Fruit fly (Drosophila melanogaster): ENCODE measurements around the gene CG12289.

CG12289 gene

DNA sequence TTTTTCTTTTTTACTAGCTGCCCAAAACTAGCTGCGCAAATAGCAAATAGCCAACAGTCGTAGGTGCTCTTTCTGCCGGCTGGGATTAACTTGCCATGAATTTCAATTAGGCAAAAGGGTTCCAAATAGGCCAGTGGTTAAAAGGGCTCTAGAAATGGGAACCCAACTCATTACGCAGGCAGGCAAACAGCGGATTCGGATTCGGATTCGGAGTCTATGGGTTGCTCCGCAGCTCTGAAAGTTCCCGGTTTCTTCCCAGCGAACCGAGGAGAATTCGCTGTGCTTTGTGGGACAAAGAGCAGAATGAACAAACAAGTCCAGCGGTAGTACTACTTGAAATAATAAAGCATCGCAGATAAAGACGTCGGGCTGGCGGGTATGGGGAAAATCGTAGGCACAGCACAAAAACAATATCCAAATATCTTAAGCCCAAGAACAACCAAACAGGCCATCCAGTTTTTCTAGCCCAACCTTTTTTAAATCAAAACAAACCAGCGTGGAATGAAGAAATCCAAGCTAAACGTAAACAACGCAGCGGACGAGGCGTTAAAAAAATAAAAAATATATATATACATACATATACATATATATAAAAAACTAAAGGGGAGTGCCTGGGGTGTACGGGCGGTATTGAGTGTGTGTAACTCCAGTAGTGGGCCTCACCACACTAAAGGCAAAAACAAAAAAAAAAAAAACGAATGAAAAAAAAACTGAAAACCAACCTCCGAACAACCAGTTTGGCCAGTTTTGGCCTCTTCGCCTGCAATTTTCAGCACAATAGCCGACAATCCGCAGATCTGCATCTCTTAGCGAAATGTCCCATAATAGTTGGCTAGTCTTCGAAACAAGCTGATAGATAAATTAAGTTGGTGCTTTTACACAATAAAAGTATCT, 16.1 kb downstream of the CG12289 start (continued):
- TF ChIP-seq CG6792 (GFP tag; optimal IDR thresholded peaks at IDR 0.05) (no peak), Eip75B (GFP tag; optimal IDR thresholded peaks at IDR 0.05) (no peak), CG31627 (GFP tag; optimal IDR thresholded peaks at IDR 0.05) (no peak), vri (GFP tag; optimal IDR thresholded peaks at IDR 0.05) (no peak), fd59A (GFP tag; optimal IDR thresholded peaks at IDR 0.05) (no peak), CG10631 (GFP tag; optimal IDR thresholded peaks at IDR 0.05) (no peak), CG34406 (GFP tag; optimal IDR thresholded peaks at IDR 0.05) (no peak), CG8119 (GFP tag; IDR thresholded peaks at IDR 0.05) (peak; percentile 78; the same call in 2 of the 3 replicates), fd85E (GFP tag; optimal IDR thresholded peaks at IDR 0.05) (no peak), Eip93F (GFP tag; optimal IDR thresholded peaks at IDR 0.05) (no peak), fkh (GFP tag; optimal IDR thresholded peaks at IDR 0.05) (peak; percentile 35), esn (GFP tag; optimal IDR thresholded peaks at IDR 0.05) (no peak), cyc (GFP tag; optimal IDR thresholded peaks at IDR 0.05) (no peak), CG9139 (GFP tag; optimal IDR thresholded peaks at IDR 0.05) (peak; percentile 77), CG8319 (GFP tag; optimal IDR thresholded peaks at IDR 0.05) (no peak), OdsH (GFP tag; optimal IDR thresholded peaks at IDR 0.05) (no peak), Hr4 (GFP tag; optimal IDR thresholded peaks at IDR 0.05) (no peak), Lpt (GFP tag; optimal IDR thresholded peaks at IDR 0.05) (peak; percentile 51)

- TF ChIP-seq Sox102F (GFP tag; optimal IDR thresholded peaks at IDR 0.05): no peak
- no peak for TF ChIP-seq CG8119 (GFP tag; IDR thresholded peaks at IDR 0.05)
- TF ChIP-seq CG4318 (GFP tag; optimal IDR thresholded peaks at IDR 0.05): no peak
- no peak for TF ChIP-seq fd59A (GFP tag; optimal IDR thresholded peaks at IDR 0.05)
- no peak for TF ChIP-seq OdsH (GFP tag; optimal IDR thresholded peaks at IDR 0.05)
- no peak for TF ChIP-seq Eip75B (GFP tag; optimal IDR thresholded peaks at IDR 0.05)
- TF ChIP-seq Blimp-1 (GFP tag; optimal IDR thresholded peaks at IDR 0.05): no peak
- no peak for TF ChIP-seq Ets96B (tag; optimal IDR thresholded peaks at IDR 0.05)
- TF ChIP-seq net (GFP tag; optimal IDR thresholded peaks at IDR 0.05): no peak
- TF ChIP-seq vri (GFP tag; optimal IDR thresholded peaks at IDR 0.05): no peak
- no peak for TF ChIP-seq svp (GFP tag)
- TF ChIP-seq pdm3 (GFP tag; optimal IDR thresholded peaks at IDR 0.05): no peak
- no peak for TF ChIP-seq CG15336 (GFP tag; IDR thresholded peaks at IDR 0.05)
- no peak for TF ChIP-seq CG34406 (GFP tag; optimal IDR thresholded peaks at IDR 0.05)
- no peak for TF ChIP-seq lz (GFP tag; optimal IDR thresholded peaks at IDR 0.05)
These were observed 17.5 kb downstream of the CG12289 start for dm6 chr3L:11440769-11441168.

- TF ChIP-seq lz (GFP tag; optimal IDR thresholded peaks at IDR 0.05) (no peak), dsx (GFP tag; optimal IDR thresholded peaks at IDR 0.05; ENCODE audit: poor library complexity, severe bottlenecking) (no peak), CG9139 (GFP tag; optimal IDR thresholded peaks at IDR 0.05) (no peak), CG1621 (tag; optimal IDR thresholded peaks at IDR 0.05) (no peak), CG7368 (GFP tag; optimal IDR thresholded peaks at IDR 0.05) (no peak), CG6808 (GFP tag; optimal IDR thresholded peaks at IDR 0.05) (no peak), svp (GFP tag) (no peak), fd85E (GFP tag; optimal IDR thresholded peaks at IDR 0.05) (no peak), CG32006 (GFP tag; optimal IDR thresholded peaks at IDR 0.05) (no peak), fkh (GFP tag; optimal IDR thresholded peaks at IDR 0.05) (no peak), CG11762 (GFP tag; optimal IDR thresholded peaks at IDR 0.05; ENCODE audit: insufficient read depth) (no peak), achi (GFP tag; optimal IDR thresholded peaks at IDR 0.05) (no peak), CG16779 (tag; optimal IDR thresholded peaks at IDR 0.05) (no peak), Blimp-1 (GFP tag; optimal IDR thresholded peaks at IDR 0.05) (no peak), salr (GFP tag; optimal IDR thresholded peaks at IDR 0.05) (no peak), Smox (GFP tag; optimal IDR thresholded peaks at IDR 0.05) (no peak), CG8319 (GFP tag; optimal IDR thresholded peaks at IDR 0.05) (no peak)
These were observed 18.0 kb downstream of the CG12289 start for dm6 chr3L:11440258-11440657.

Measured in whole organism, prepupa.